Fruit fly (Drosophila melanogaster): ENCODE results near the gene CG12105.

CG12105 gene

DNA sequence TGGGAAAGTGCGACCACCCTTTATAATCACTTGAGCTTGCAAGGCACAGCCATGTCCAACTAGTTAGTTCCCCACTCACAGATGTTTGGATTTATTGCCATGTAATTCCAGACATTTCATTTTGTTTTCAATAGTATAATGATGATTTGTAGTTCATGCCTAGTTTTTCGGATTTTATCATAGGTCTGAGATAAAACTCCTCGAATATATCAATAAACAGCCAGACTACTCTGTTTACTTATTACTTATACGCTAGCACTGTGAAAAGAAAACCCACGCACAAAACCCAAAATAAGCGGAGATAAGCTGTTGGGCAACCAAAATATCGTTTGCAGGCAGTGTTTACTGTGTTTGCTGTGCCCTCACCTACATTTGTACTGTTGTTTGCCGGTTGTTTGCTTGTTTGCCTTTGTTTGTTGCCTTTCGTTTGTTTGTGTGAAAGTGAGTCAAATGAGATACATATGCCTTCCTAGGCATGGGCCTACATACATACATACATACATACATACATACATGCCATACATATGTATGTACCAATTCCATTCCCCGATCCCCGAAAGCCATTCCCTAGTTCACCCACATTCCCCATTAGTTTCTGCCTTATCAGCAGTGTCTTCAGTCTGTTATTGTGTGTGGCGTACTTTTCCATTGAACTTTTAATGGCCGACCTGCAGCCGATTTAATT lies 36.3 kb downstream of the CG12105 start (continued):
- TF ChIP-seq CG7745 (tag; optimal IDR thresholded peaks at IDR 0.05) = peak; percentile 79
- peak; percentile 36 for TF ChIP-seq CG15514 (GFP tag; optimal IDR thresholded peaks at IDR 0.05)
- peak; percentile 64 for TF ChIP-seq eyg (GFP tag; optimal IDR thresholded peaks at IDR 0.05)
- no peak for TF ChIP-seq Nf-YC (tag; optimal IDR thresholded peaks at IDR 0.05)
- peak; percentile 63 for TF ChIP-seq nmo (GFP tag; optimal IDR thresholded peaks at IDR 0.05)
- TF ChIP-seq danr (GFP tag; IDR thresholded peaks at IDR 0.05) = no peak
- no peak for TF ChIP-seq luna (GFP tag; optimal IDR thresholded peaks at IDR 0.05)
- TF ChIP-seq CG10366 (GFP tag; IDR thresholded peaks at IDR 0.05) = peak; percentile 19
- peak; percentile 45 for TF ChIP-seq croc (GFP tag; conservative IDR thresholded peaks at IDR 0.05)
- TF ChIP-seq B-H2 (GFP tag; optimal IDR thresholded peaks at IDR 0.05) = no peak
- TF ChIP-seq dmrt99B (tag; optimal IDR thresholded peaks at IDR 0.05) = peak; percentile 82
- peak; percentile 79 for TF ChIP-seq gem (tag; optimal IDR thresholded peaks at IDR 0.05)
- no peak; the same call in 1 of the 2 replicates for TF ChIP-seq Rx (GFP tag; IDR thresholded peaks at IDR 0.05)
- TF ChIP-seq CG17802 (tag; optimal IDR thresholded peaks at IDR 0.05) = peak; percentile 58
- peak; percentile 78 for TF ChIP-seq CG8924 (tag; optimal IDR thresholded peaks at IDR 0.05)
- 0 out of 2 replicates have a peak, but pooled peaks have one; percentile 40 for TF ChIP-seq sens-2 (GFP tag; IDR thresholded peaks at IDR 0.05)
- peak; percentile 30 for TF ChIP-seq disco-r (GFP tag; optimal IDR thresholded peaks at IDR 0.05)
- TF ChIP-seq CG2875 (GFP tag; optimal IDR thresholded peaks at IDR 0.05) = peak; percentile 88
- peak; percentile 78 for TF ChIP-seq CG18764 (GFP tag; optimal IDR thresholded peaks at IDR 0.05)
- peak; percentile 17; the same call in 1 of the 3 replicates for TF ChIP-seq CG14050 (GFP tag; IDR thresholded peaks at IDR 0.05)
- TF ChIP-seq CG3838 (GFP tag; optimal IDR thresholded peaks at IDR 0.05) = peak; percentile 67
- no peak for TF ChIP-seq Dp (GFP tag; optimal IDR thresholded peaks at IDR 0.05)
- TF ChIP-seq aop (GFP tag; IDR thresholded peaks at IDR 0.05) = no peak
- peak; percentile 61 for TF ChIP-seq bcd (GFP tag; optimal IDR thresholded peaks at IDR 0.05)
- TF ChIP-seq CG7357 (GFP tag; IDR thresholded peaks at IDR 0.05) = no peak
- TF ChIP-seq E2f2 (GFP tag; IDR thresholded peaks at IDR 0.05) = no peak; the same call in 1 of the 2 replicates
- TF ChIP-seq CG3995 (GFP tag; optimal IDR thresholded peaks at IDR 0.05) = peak; percentile 42
- TF ChIP-seq mld (GFP tag; IDR thresholded peaks at IDR 0.05; ENCODE audit: partially characterized antibody) = no peak
- no peak for TF ChIP-seq amos (GFP tag; IDR thresholded peaks at IDR 0.05; ENCODE audit: partially characterized antibody)
- peak; percentile 63 for TF ChIP-seq CG12104 (GFP tag; optimal IDR thresholded peaks at IDR 0.05)
- TF ChIP-seq Atf3 (GFP tag; optimal IDR thresholded peaks at IDR 0.05) = peak; percentile 7
- peak; percentile 20 for TF ChIP-seq exex (tag; optimal IDR thresholded peaks at IDR 0.05)
- peak; percentile 71 for TF ChIP-seq D19A (tag; optimal IDR thresholded peaks at IDR 0.05)
- peak; percentile 71 for TF ChIP-seq Spps (tag; optimal IDR thresholded peaks at IDR 0.05)
- peak; percentile 76 for TF ChIP-seq odd (GFP tag; optimal IDR thresholded peaks at IDR 0.05)
- TF ChIP-seq Meics (GFP tag; optimal IDR thresholded peaks at IDR 0.05) = peak; percentile 55
- peak; percentile 7; the same call in 1 of the 2 replicates for TF ChIP-seq seq (GFP tag; IDR thresholded peaks at IDR 0.05)
- peak; percentile 10 for TF ChIP-seq kah (GFP tag; optimal IDR thresholded peaks at IDR 0.05)
- peak; percentile 77 for TF ChIP-seq Lhr (GFP tag; optimal IDR thresholded peaks at IDR 0.05)
- TF ChIP-seq grau (tag; optimal IDR thresholded peaks at IDR 0.05) = peak; percentile 95
- peak; percentile 70; the same call in 1 of the 2 replicates for TF ChIP-seq CG17328 (GFP tag; IDR thresholded peaks at IDR 0.05)
- no peak for TF ChIP-seq cas (GFP tag; IDR thresholded peaks at IDR 0.05)
- peak; percentile 48 for TF ChIP-seq CG10543 (GFP tag; optimal IDR thresholded peaks at IDR 0.05)
- TF ChIP-seq vvl (GFP tag; IDR thresholded peaks at IDR 0.05) = peak; percentile 37
- no peak for TF ChIP-seq Opbp (GFP tag; IDR thresholded peaks at IDR 0.05; ENCODE audit: partially characterized antibody)
- TF ChIP-seq ac (GFP tag; optimal IDR thresholded peaks at IDR 0.05) = peak; percentile 91
- TF ChIP-seq Jarid2 (GFP tag; optimal IDR thresholded peaks at IDR 0.05) = peak; percentile 46
- no peak for TF ChIP-seq CG11247 (GFP tag; IDR thresholded peaks at IDR 0.05)
- no peak for TF ChIP-seq Bgb (GFP tag; IDR thresholded peaks at IDR 0.05; ENCODE audit: partially characterized antibody)
